Fruit fly (Drosophila melanogaster) whole organism, wandering third instar larva: Measurements from ENCODE around the gene CG32642.

Experiments
- Abd-B ChIP-seq: fragments of >200 bp; optimal IDR thresholded peaks from 2 replicates; lab custom pipeline; 2017; ENCODE audit warnings: missing biosample characterization, missing genetic modification characterization
- CG32264 ChIP-seq: fragments of 200-800 bp; sonication (Bioruptor generic); optimal IDR thresholded peaks from 2 replicates; lab custom pipeline; 2016; ENCODE audit warnings: missing biosample characterization, missing genetic modification characterization
- CG9705 ChIP-seq: fragments of 200-800 bp; sonication (Bioruptor generic); optimal IDR thresholded peaks from 2 replicates; lab custom pipeline; 2018; ENCODE audit warnings: missing biosample characterization, mild to moderate bottlenecking, missing genetic modification characterization
- Dfd ChIP-seq: fragments of >200 bp; optimal IDR thresholded peaks from 2 replicates; lab custom pipeline; 2017; ENCODE audit warnings: missing biosample characterization, missing genetic modification characterization
- Dif ChIP-seq: fragments of 200-275, 200-300 bp; sonication (Bioruptor generic); optimal IDR thresholded peaks from 2 replicates; lab custom pipeline; 2018; ENCODE audit warnings: missing biosample characterization, missing genetic modification characterization; ENCODE audit not compliant: partially characterized antibody
- GATAd ChIP-seq: sonication (Bioruptor generic); optimal IDR thresholded peaks from 2 replicates; lab custom pipeline; 2016; ENCODE audit warnings: missing biosample characterization, missing genetic modification characterization
- HLH106 ChIP-seq: fragments of 200-800 bp; optimal IDR thresholded peaks from 3 replicates; lab custom pipeline; 2019; ENCODE audit warnings: missing biosample characterization, mild to moderate bottlenecking, missing genetic modification characterization, moderate library complexity
- Hnf4 ChIP-seq: fragments of 200-800 bp; sonication (Bioruptor generic); optimal IDR thresholded peaks from 2 replicates; lab custom pipeline; 2016; ENCODE audit warnings: missing biosample characterization, mild to moderate bottlenecking, missing genetic modification characterization
- Hr78 ChIP-seq: fragments of >200 bp; optimal IDR thresholded peaks from 2 replicates; lab custom pipeline; 2017; ENCODE audit warnings: missing biosample characterization, missing genetic modification characterization
- Jra ChIP-seq: sonication (Bioruptor generic); optimal IDR thresholded peaks from 2 replicates; lab custom pipeline; 2016; ENCODE audit warnings: missing biosample characterization, missing genetic modification characterization
- Mio ChIP-seq: sonication (Bioruptor generic); optimal IDR thresholded peaks from 2 replicates; lab custom pipeline; 2016; ENCODE audit warnings: missing biosample characterization, missing genetic modification characterization
- Myc ChIP-seq: fragments of >200 bp; optimal IDR thresholded peaks from 2 replicates; lab custom pipeline; 2017
- N ChIP-seq: fragments of >200 bp; optimal IDR thresholded peaks from 2 replicates; lab custom pipeline; 2018; ENCODE audit warnings: missing biosample characterization, missing external identifiers, missing genetic modification characterization
- OdsH ChIP-seq: fragments of 200-800 bp; sonication (Bioruptor generic); optimal IDR thresholded peaks from 2 replicates; lab custom pipeline; 2016; ENCODE audit warnings: missing biosample characterization, mild to moderate bottlenecking, missing genetic modification characterization
- Rel ChIP-seq, 2 experiments: fragments of 200-800 bp; sonication (Bioruptor generic) in 1 of 2; optimal IDR thresholded peaks; 2 replicates in 1 of 2; 3 replicates in 1 of 2; lab custom pipeline; 2016 to 2019; ENCODE audit warnings: mild to moderate bottlenecking in 2 of 2, missing biosample characterization in 2 of 2, missing genetic modification characterization in 2 of 2, moderate library complexity in 1 of 2
- Vsx2 ChIP-seq: fragments of 200-300, 225-300 bp; sonication (Bioruptor generic); optimal IDR thresholded peaks from 2 replicates; lab custom pipeline; 2018; ENCODE audit warnings: missing biosample characterization, missing genetic modification characterization; ENCODE audit not compliant: partially characterized antibody
- br ChIP-seq: fragments of 200-800 bp; sonication (Bioruptor generic); optimal IDR thresholded peaks from 2 replicates; lab custom pipeline; 2016; ENCODE audit warnings: missing biosample characterization, missing genetic modification characterization
- brk ChIP-seq: fragments of 200-800 bp; sonication (Bioruptor generic); optimal IDR thresholded peaks from 2 replicates; lab custom pipeline; 2016; ENCODE audit warnings: missing biosample characterization, mild to moderate bottlenecking, missing genetic modification characterization
- dl ChIP-seq, 2 experiments: fragments of 175-275, 200-275 bp in 1 of 2; fragments of 200-275 bp in 1 of 2; sonication (Bioruptor generic); optimal IDR thresholded peaks; lab custom pipeline; 2018; ENCODE audit warnings: mild to moderate bottlenecking in 2 of 2, missing biosample characterization in 2 of 2, missing genetic modification characterization in 2 of 2, moderate library complexity in 2 of 2; ENCODE audit not compliant: partially characterized antibody in 2 of 2, insufficient read depth in 1 of 2
- dmrt93B ChIP-seq: fragments of 200-800 bp; sonication (Bioruptor generic); optimal IDR thresholded peaks from 2 replicates; lab custom pipeline; 2018; ENCODE audit warnings: missing biosample characterization, mild to moderate bottlenecking, missing genetic modification characterization
- dsf ChIP-seq: sonication (Bioruptor generic); optimal IDR thresholded peaks from 2 replicates; lab custom pipeline; 2016; ENCODE audit warnings: missing biosample characterization, missing genetic modification characterization, borderline replicate concordance
- fru ChIP-seq: fragments of 200-800 bp; sonication (Bioruptor generic); optimal IDR thresholded peaks from 3 replicates; lab custom pipeline; 2016; ENCODE audit warnings: missing biosample characterization, mild to moderate bottlenecking, missing genetic modification characterization
- jim ChIP-seq: fragments of 175-275, 200-325 bp; sonication (Bioruptor generic); optimal IDR thresholded peaks from 2 replicates; lab custom pipeline; 2016; ENCODE audit warnings: missing biosample characterization, mild to moderate bottlenecking, missing genetic modification characterization
- lola ChIP-seq: fragments of >200 bp; optimal IDR thresholded peaks from 2 replicates; lab custom pipeline; 2017; ENCODE audit warnings: missing biosample characterization, missing genetic modification characterization
- pan ChIP-seq: fragments of >200 bp; optimal IDR thresholded peaks from 2 replicates; lab custom pipeline; 2017
- psq ChIP-seq: fragments of 200-800 bp; sonication (Bioruptor generic); optimal IDR thresholded peaks from 3 replicates; lab custom pipeline; 2017; ENCODE audit warnings: missing biosample characterization, mild to moderate bottlenecking, missing genetic modification characterization, moderate library complexity
- rgr ChIP-seq: fragments of 200-800 bp; sonication (Bioruptor generic); optimal IDR thresholded peaks from 3 replicates; lab custom pipeline; 2016; ENCODE audit warnings: missing biosample characterization, mild to moderate bottlenecking, missing genetic modification characterization
- sage ChIP-seq: fragments of 200-800 bp; sonication (Bioruptor generic); optimal IDR thresholded peaks from 2 replicates; lab custom pipeline; 2016; ENCODE audit warnings: missing biosample characterization, mild to moderate bottlenecking, missing genetic modification characterization
- sv ChIP-seq: fragments of 200-800 bp; sonication (Bioruptor generic); optimal IDR thresholded peaks from 3 replicates; lab custom pipeline; 2016; ENCODE audit warnings: missing biosample characterization, missing genetic modification characterization
- tai ChIP-seq: sonication (Bioruptor generic); optimal IDR thresholded peaks from 2 replicates; lab custom pipeline; 2016; ENCODE audit warnings: missing biosample characterization, missing genetic modification characterization
- usp ChIP-seq: fragments of >200 bp; optimal IDR thresholded peaks from 2 replicates; lab custom pipeline; 2017; ENCODE audit warnings: missing biosample characterization, missing genetic modification characterization

The CG32642 gene

DNA sequence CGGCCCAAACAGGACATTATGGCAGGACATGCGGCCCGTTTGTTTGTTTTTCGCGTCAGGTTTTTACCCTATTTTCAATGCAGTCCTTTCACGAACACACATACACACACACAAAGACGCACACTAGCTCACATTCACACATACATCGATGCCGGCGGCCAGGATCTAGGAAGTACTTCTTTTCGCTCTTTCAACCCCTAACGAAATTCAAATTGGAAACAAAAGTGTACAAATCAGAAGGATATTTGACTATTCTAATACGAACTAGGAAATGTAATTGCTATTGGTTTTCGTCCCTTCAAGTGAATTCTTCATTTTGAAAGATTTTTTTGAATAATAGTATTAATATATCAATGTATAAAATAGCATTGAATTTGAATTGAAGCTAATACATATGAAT, 18.6 kb upstream of the CG32642 start:
- TF ChIP-seq Mio (GFP tag; lab: Kevin White, UChicago) = no peak
- no peak for TF ChIP-seq sage (GFP tag; lab: Kevin White, UChicago)
- TF ChIP-seq CG9705 (GFP tag; lab: Kevin White, UChicago) = no peak
- no peak for TF ChIP-seq dmrt93B (GFP tag; lab: Kevin White, UChicago)
- TF ChIP-seq CG32264 (GFP tag; lab: Kevin White, UChicago) = no peak
- TF ChIP-seq Abd-B (GFP tag; lab: Kevin White, UChicago) = no peak
- no peak for TF ChIP-seq usp (GFP tag; lab: Kevin White, UChicago)
- TF ChIP-seq dl (GFP tag; optimal IDR thresholded peaks at IDR 0.05; lab: Kevin White, UChicago; ENCODE audit: insufficient read depth in 1 of 2, partially characterized antibody in 2 of 2) = no peak
- no peak for TF ChIP-seq OdsH (GFP tag; lab: Kevin White, UChicago)
- TF ChIP-seq N (GFP tag; lab: Kevin White, UChicago) = no peak
- TF ChIP-seq rgr (GFP tag; lab: Kevin White, UChicago) = no peak
- no peak for TF ChIP-seq Dif (GFP tag; lab: Kevin White, UChicago)
- TF ChIP-seq Vsx2 (GFP tag; lab: Kevin White, UChicago) = no peak
- TF ChIP-seq Rel (GFP tag; optimal IDR thresholded peaks at IDR 0.05; lab: Kevin White, UChicago) = no peak
- no peak for TF ChIP-seq Rel (tag; optimal IDR thresholded peaks at IDR 0.05; lab: Kevin White, UChicago)
- no peak for TF ChIP-seq tai (GFP tag; lab: Kevin White, UChicago)
- TF ChIP-seq HLH106 (tag; lab: Kevin White, UChicago) = no peak
- no peak for TF ChIP-seq fru (GFP tag; lab: Kevin White, UChicago)
- TF ChIP-seq Hr78 (GFP tag; lab: Kevin White, UChicago) = no peak
- no peak for TF ChIP-seq jim (GFP tag; lab: Kevin White, UChicago)
- no peak for TF ChIP-seq pan (lab: Kevin White, UChicago)

DNA sequence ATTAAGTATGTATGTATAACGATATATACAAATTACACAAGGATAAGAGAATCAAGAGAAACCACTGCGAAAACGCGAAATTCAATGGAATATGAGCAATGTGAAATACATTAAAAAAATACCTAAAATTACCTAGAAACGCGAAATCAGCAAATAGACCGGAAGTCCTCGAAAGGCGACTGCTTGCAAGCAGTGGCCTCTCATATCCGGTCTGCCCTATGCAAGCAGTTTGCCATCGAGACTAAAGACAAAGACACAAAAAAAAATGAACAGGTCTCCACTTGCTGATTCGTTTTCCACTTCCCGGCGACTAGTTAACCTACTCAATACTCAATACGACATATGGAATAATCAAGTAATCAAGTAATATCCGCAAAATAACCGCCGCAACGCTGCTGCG, 11.3 kb upstream of the CG32642 start:
- TF ChIP-seq dl (GFP tag; optimal IDR thresholded peaks at IDR 0.05; lab: Kevin White, UChicago; ENCODE audit: insufficient read depth in 1 of 2, partially characterized antibody in 2 of 2) = no peak
- no peak for TF ChIP-seq GATAd (GFP tag; lab: Kevin White, UChicago)
- TF ChIP-seq br (GFP tag; lab: Kevin White, UChicago) = no peak
- no peak for TF ChIP-seq Dfd

DNA sequence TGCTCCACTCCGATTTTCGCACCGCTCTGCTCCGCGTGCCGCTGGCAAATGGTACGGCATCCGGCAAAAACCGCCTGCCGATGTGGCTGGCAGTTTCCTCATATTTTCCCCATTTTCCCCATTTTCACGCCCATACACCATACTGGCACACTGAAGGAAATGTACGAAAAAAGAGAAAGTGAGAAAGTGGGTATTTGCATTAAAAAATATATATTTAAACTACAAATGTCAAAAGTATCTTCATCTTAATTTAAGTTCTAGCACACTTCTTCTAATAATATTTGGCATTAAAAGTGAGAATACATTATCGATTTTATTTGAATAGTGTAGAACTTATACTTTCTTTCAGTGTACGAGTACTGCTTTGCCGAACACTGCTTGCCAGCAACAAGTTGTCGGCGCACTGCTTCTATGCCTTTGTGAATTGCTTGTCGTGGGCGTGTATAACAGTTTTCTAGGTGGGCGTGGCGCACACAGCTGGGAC, 1.6 kb upstream of the CG32642 start, which contains the start of gene hec:
Gene hec (minus strand): TSS at position 51 of the 484 bp plus-strand sequence.
- TF ChIP-seq dmrt93B (GFP tag; lab: Kevin White, UChicago) = no peak
- TF ChIP-seq Abd-B (GFP tag; lab: Kevin White, UChicago) = no peak
- TF ChIP-seq HLH106 (tag; lab: Kevin White, UChicago) = no peak
- TF ChIP-seq dl (GFP tag; optimal IDR thresholded peaks at IDR 0.05; lab: Kevin White, UChicago; ENCODE audit: insufficient read depth in 1 of 2, partially characterized antibody in 2 of 2) = no peak
- no peak for TF ChIP-seq N (GFP tag; lab: Kevin White, UChicago)
- no peak for TF ChIP-seq Rel (GFP tag; optimal IDR thresholded peaks at IDR 0.05; lab: Kevin White, UChicago)
- TF ChIP-seq Rel (tag; optimal IDR thresholded peaks at IDR 0.05; lab: Kevin White, UChicago) = no peak
- no peak for TF ChIP-seq Myc (lab: Kevin White, UChicago)
- no peak for TF ChIP-seq dsf
- no peak for TF ChIP-seq br (GFP tag; lab: Kevin White, UChicago)
- TF ChIP-seq psq (GFP tag; lab: Kevin White, UChicago) = no peak
- no peak for TF ChIP-seq GATAd (GFP tag; lab: Kevin White, UChicago)

DNA sequence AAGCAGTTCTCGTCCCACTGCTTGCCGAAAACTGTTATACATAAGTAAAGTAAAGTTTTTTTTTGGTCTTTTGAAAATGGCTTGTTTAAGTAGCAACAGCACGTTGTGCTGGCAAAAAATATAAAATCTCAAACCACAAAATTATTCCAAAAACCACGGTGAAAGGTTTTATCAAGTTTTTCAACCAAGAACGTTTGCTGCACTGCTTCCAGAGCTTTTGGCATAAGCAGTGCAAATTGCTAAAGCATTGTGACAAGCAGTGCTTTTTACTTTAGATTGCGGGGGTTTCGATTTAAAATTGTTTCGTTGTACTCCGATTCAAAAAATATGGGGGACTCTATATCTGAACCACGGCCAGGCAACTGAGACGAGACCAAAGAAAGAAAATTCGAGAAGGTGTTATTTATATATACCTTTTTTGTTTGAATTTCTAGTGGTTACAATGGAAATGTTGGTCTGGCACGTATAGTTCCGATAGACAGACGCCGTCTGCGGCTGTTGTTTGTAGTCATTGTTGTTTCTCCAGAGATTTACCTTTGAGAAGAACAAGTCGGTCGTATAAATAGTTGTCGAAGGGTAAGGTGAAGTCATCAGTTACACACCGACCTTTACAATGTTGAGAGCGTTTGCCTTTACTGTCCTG, 8.4 kb downstream of the CG32642 start, which contains the start of gene Mur11Da:
Gene Mur11Da (plus strand): TSS at position 593 of the 643 bp plus-strand sequence.
- TF ChIP-seq dsf (no peak), CG32264 (GFP tag; lab: Kevin White, UChicago) (no peak), brk (GFP tag; lab: Kevin White, UChicago) (no peak), Rel (GFP tag; optimal IDR thresholded peaks at IDR 0.05; lab: Kevin White, UChicago) (no peak), Rel (tag; optimal IDR thresholded peaks at IDR 0.05; lab: Kevin White, UChicago) (no peak), pan (lab: Kevin White, UChicago) (no peak), Myc (lab: Kevin White, UChicago) (no peak), sv (GFP tag; lab: Kevin White, UChicago) (no peak), br (GFP tag; lab: Kevin White, UChicago) (no peak), Mio (GFP tag; lab: Kevin White, UChicago) (no peak), dmrt93B (GFP tag; lab: Kevin White, UChicago) (no peak), OdsH (GFP tag; lab: Kevin White, UChicago) (no peak), lola (GFP tag; lab: Kevin White, UChicago) (no peak), Abd-B (GFP tag; lab: Kevin White, UChicago) (no peak), Jra (GFP tag; lab: Kevin White, UChicago) (no peak), psq (GFP tag; lab: Kevin White, UChicago) (no peak), jim (GFP tag; lab: Kevin White, UChicago) (no peak), Hnf4 (GFP tag; lab: Kevin White, UChicago) (no peak), HLH106 (tag; lab: Kevin White, UChicago) (no peak), GATAd (GFP tag; lab: Kevin White, UChicago) (no peak)
- TF ChIP-seq, all 38 proteins: peak for 0
